Fruit fly (Drosophila melanogaster): ENCODE measurements around the gene sba.

sba gene

DNA sequence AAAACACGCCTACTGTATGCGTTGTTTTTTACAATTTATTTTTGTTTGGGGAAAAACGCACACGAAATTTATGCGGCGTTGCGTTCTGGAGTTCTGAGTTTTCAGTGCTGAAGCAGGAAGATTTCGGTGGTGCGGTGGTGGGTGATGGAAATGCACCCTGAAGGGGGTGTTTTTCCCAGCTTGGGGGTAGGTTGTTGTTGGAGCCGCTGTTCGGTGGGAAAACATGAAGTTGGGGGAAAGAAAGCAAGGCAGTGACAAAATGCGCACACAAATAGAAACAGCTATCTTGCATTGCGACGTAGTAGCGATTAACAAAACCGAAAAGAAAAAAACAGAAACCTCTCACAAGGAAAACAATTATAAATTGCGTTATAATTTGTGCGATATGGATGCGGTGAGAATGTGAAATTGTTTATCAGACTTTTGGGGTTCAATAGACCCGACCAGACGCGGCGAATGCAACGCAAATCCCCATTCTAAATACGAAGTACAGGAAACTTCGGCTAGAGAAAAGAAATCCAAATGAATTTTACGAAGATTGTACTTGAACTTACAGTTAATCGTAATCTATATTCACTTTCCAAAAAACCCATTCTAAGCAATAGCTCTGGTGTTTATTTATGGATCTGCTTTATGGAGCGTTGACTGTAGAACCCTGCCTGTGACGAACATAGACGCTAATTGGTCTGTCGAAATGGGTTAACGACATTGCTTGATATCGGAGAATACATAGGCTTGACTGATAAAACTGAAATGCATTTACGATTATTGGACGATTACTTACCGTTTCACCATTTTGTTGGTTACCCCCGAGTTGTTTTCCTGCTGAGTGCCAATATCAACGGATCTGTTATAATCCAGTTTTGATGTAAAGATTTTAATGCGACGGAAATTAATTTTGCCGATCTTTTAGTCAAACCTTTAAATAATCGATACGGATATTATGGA, 34.2 kb downstream of the sba start (continued):
- TF ChIP-seq HLH3B (GFP tag; IDR thresholded peaks at IDR 0.05) (peak; percentile 57; the same call in 1 of the 2 replicates), lmd (GFP tag; IDR thresholded peaks at IDR 0.05) (peak; percentile 27; the same call in 1 of the 2 replicates), HLHmδ (GFP tag; optimal IDR thresholded peaks at IDR 0.05) (no peak), cato (GFP tag; optimal IDR thresholded peaks at IDR 0.05; ENCODE audit: borderline replicate concordance) (no peak), Pdp1 (GFP tag; optimal IDR thresholded peaks at IDR 0.05) (peak in 1 of 2 experiments; percentile 11), CG14050 (GFP tag; IDR thresholded peaks at IDR 0.05) (0 out of 3 replicates have a peak, but pooled peaks have one; percentile 11), CG7372 (GFP tag; IDR thresholded peaks at IDR 0.05) (no peak), eve (GFP tag; optimal IDR thresholded peaks at IDR 0.05) (no peak), dpn (GFP tag; optimal IDR thresholded peaks at IDR 0.05) (peak in 1 of 2 experiments; percentile 6), dmrt11E (tag; optimal IDR thresholded peaks at IDR 0.05) (peak; percentile 3), amos (GFP tag; IDR thresholded peaks at IDR 0.05; ENCODE audit: partially characterized antibody) (no peak), CG34422 (GFP tag; IDR thresholded peaks at IDR 0.05) (0 out of 3 replicates have a peak, but pooled peaks have one; percentile 24), Adf1 (GFP tag; IDR thresholded peaks at IDR 0.05) (no peak), Lhr (GFP tag; optimal IDR thresholded peaks at IDR 0.05) (no peak), CG15696 (tag; optimal IDR thresholded peaks at IDR 0.05) (no peak), CG1603 (tag; optimal IDR thresholded peaks at IDR 0.05) (peak; percentile 56), Deaf1 (tag; optimal IDR thresholded peaks at IDR 0.05) (peak; percentile 9), CG11696 (GFP tag; IDR thresholded peaks at IDR 0.05) (no peak), CG34224 (GFP tag; IDR thresholded peaks at IDR 0.05; ENCODE audit: partially characterized antibody) (no peak), sd (tag; optimal IDR thresholded peaks at IDR 0.05) (no peak), Aef1 (GFP tag; IDR thresholded peaks at IDR 0.05) (0 out of 3 replicates have a peak, but pooled peaks have one; percentile 14), CG15479 (GFP tag; optimal IDR thresholded peaks at IDR 0.05) (no peak), CG9215 (GFP tag; IDR thresholded peaks at IDR 0.05) (no peak), CG14441 (GFP tag; IDR thresholded peaks at IDR 0.05) (0 out of 2 replicates have a peak, but pooled peaks have one; percentile 20), tgo (GFP tag; IDR thresholded peaks at IDR 0.05) (peak; percentile 31; the same call in 1 of the 3 replicates), chinmo (GFP tag; IDR thresholded peaks at IDR 0.05; ENCODE audit: partially characterized antibody) (0 out of 4 replicates have a peak, but pooled peaks have one; percentile 26), abd-A (tag; optimal IDR thresholded peaks at IDR 0.05) (no peak), ind (GFP tag; optimal IDR thresholded peaks at IDR 0.05) (peak; percentile 25), Xrp1 (GFP tag; IDR thresholded peaks at IDR 0.05) (peak; percentile 50; the same call in 1 of the 2 replicates), CG31441 (GFP tag; IDR thresholded peaks at IDR 0.05) (0 out of 2 replicates have a peak, but pooled peaks have one; percentile 13), p53 (GFP tag; optimal IDR thresholded peaks at IDR 0.05) (no peak), CG3995 (GFP tag; optimal IDR thresholded peaks at IDR 0.05) (no peak), Fer3 (tag; optimal IDR thresholded peaks at IDR 0.05) (no peak), lbe (GFP tag; optimal IDR thresholded peaks at IDR 0.05) (peak; percentile 85), aop (GFP tag; IDR thresholded peaks at IDR 0.05) (0 out of 2 replicates have a peak, but pooled peaks have one; percentile 30), bsh (GFP tag; optimal IDR thresholded peaks at IDR 0.05) (peak in 1 of 2 experiments; percentile 59), sens (GFP tag) (peak; percentile 87), CTCF (GFP tag; optimal IDR thresholded peaks at IDR 0.05) (no peak), lilli (GFP tag; optimal IDR thresholded peaks at IDR 0.05) (peak; percentile 5), PHDP (tag; optimal IDR thresholded peaks at IDR 0.05) (peak; percentile 21), NC2α (GFP tag; optimal IDR thresholded peaks at IDR 0.05) (no peak), Ets97D (GFP tag; optimal IDR thresholded peaks at IDR 0.05) (no peak), vvl (GFP tag; IDR thresholded peaks at IDR 0.05) (peak; percentile 37; the same call in 1 of the 2 replicates), tio (GFP tag; optimal IDR thresholded peaks at IDR 0.05) (no peak), CG2199 (GFP tag; IDR thresholded peaks at IDR 0.05) (0 out of 3 replicates have a peak, but pooled peaks have one; percentile 65), CG10431 (GFP tag; optimal IDR thresholded peaks at IDR 0.05) (no peak), CG42726 (GFP tag; IDR thresholded peaks at IDR 0.05; ENCODE audit: partially characterized antibody) (no peak), nmo (GFP tag; optimal IDR thresholded peaks at IDR 0.05) (peak; percentile 24)

All from whole organism, embryonic.